Worm (Caenorhabditis elegans) whole organism, mixed stage, embryonic: ENCODE results near the gene idpb-4.
A peak's percentile ranks its signal among the peaks of the same experiment; 100 is the strongest.

Experiments
- M03D4.4 ChIP-seq: sonication (generic microtip); optimal IDR thresholded peaks from 2 replicates; lab custom pipeline; 2017; ENCODE audit warnings: mild to moderate bottlenecking, missing genetic modification characterization, missing compliant biosample characterization
- bed-3 ChIP-seq: fragments of 200-800 bp; sonication (Bioruptor generic); optimal IDR thresholded peaks from 3 replicates; lab custom pipeline; 2018; ENCODE audit warnings: mild to moderate bottlenecking, missing genetic modification characterization, moderate library complexity, missing compliant biosample characterization
- blmp-1 ChIP-seq: fragments of 150-350 bp; optimal IDR thresholded peaks from 2 replicates; lab custom pipeline; 2014; ENCODE audit warnings: missing biosample characterization, missing genetic modification characterization
- ceh-39 ChIP-seq: fragments of 150-350 bp; optimal IDR thresholded peaks from 2 replicates; lab custom pipeline; 2014; ENCODE audit warnings: missing biosample characterization, missing genetic modification characterization
- ceh-43 ChIP-seq: fragments of 200-800 bp; sonication (Bioruptor generic); optimal IDR thresholded peaks from 2 replicates; lab custom pipeline; 2018; ENCODE audit warnings: mild to moderate bottlenecking, missing genetic modification characterization, moderate library complexity, missing compliant biosample characterization
- ceh-83 ChIP-seq: fragments of 200-800 bp; sonication (Bioruptor generic); optimal IDR thresholded peaks from 2 replicates; lab custom pipeline; 2018; ENCODE audit warnings: mild to moderate bottlenecking, missing genetic modification characterization, missing compliant biosample characterization
- ces-1 ChIP-seq: fragments of 150-350 bp; optimal IDR thresholded peaks from 2 replicates; lab custom pipeline; 2014; ENCODE audit warnings: missing biosample characterization, missing genetic modification reagents, missing genetic modification characterization
- cnd-1 ChIP-seq: fragments of 200-800 bp; sonication (Bioruptor generic); optimal IDR thresholded peaks from 2 replicates; lab custom pipeline; 2018; ENCODE audit warnings: mild to moderate bottlenecking, missing genetic modification characterization, missing compliant biosample characterization
- drap-1 ChIP-seq: fragments of 200-800 bp; sonication (Bioruptor generic); optimal IDR thresholded peaks from 3 replicates; lab custom pipeline; 2018; ENCODE audit warnings: mild to moderate bottlenecking, missing genetic modification characterization, missing compliant biosample characterization
- elt-1 ChIP-seq: sonication (generic microtip); optimal IDR thresholded peaks from 2 replicates; lab custom pipeline; 2017; ENCODE audit warnings: missing genetic modification characterization, mild to moderate bottlenecking, missing compliant biosample characterization, antibody characterized with exemption, moderate library complexity, borderline replicate concordance; ENCODE audit not compliant: insufficient read depth
- elt-3 ChIP-seq: fragments of 150-350 bp; optimal IDR thresholded peaks from 2 replicates; lab custom pipeline; 2014; ENCODE audit warnings: missing biosample characterization, missing genetic modification characterization
- flh-1 ChIP-seq: fragments of 200-800 bp; sonication (Bioruptor generic); optimal IDR thresholded peaks from 2 replicates; lab custom pipeline; 2018; ENCODE audit warnings: mild to moderate bottlenecking, missing genetic modification characterization, moderate library complexity, missing compliant biosample characterization
- ham-2 ChIP-seq: fragments of 200-800 bp; sonication (Bioruptor generic); optimal IDR thresholded peaks from 2 replicates; lab custom pipeline; 2018; ENCODE audit warnings: mild to moderate bottlenecking, missing genetic modification characterization, missing compliant biosample characterization
- hlh-1 ChIP-seq: fragments of 150-350 bp; optimal IDR thresholded peaks from 2 replicates; lab custom pipeline; 2014; ENCODE audit warnings: missing biosample characterization, missing genetic modification reagents, missing genetic modification characterization
- lin-13 ChIP-seq: fragments of 150-350 bp; optimal IDR thresholded peaks from 2 replicates; lab custom pipeline; 2014; ENCODE audit warnings: missing biosample characterization, missing genetic modification characterization
- lin-32 ChIP-seq: fragments of 200-800 bp; sonication (Bioruptor generic); optimal IDR thresholded peaks from 2 replicates; lab custom pipeline; 2018; ENCODE audit warnings: mild to moderate bottlenecking, missing genetic modification characterization, missing compliant biosample characterization
- lsy-2 ChIP-seq: fragments of 150-350 bp; optimal IDR thresholded peaks from 2 replicates; lab custom pipeline; 2014; ENCODE audit warnings: missing biosample characterization, missing genetic modification characterization
- mab-5 ChIP-seq: fragments of 150-350 bp; optimal IDR thresholded peaks from 2 replicates; lab custom pipeline; 2014; ENCODE audit warnings: missing biosample characterization, missing genetic modification characterization
- mep-1 ChIP-seq: fragments of 150-350 bp; optimal IDR thresholded peaks from 2 replicates; lab custom pipeline; 2017; ENCODE audit warnings: missing biosample characterization, missing genetic modification reagents, missing genetic modification characterization, inconsistent platforms
- mls-2 ChIP-seq: sonication (generic microtip); optimal IDR thresholded peaks from 2 replicates; lab custom pipeline; 2016; ENCODE audit warnings: mild to moderate bottlenecking, missing genetic modification characterization, moderate library complexity, missing compliant biosample characterization
- nhr-12 ChIP-seq: fragments of 150-350 bp; optimal IDR thresholded peaks from 2 replicates; lab custom pipeline; 2014; ENCODE audit warnings: missing biosample characterization, missing genetic modification characterization
- nhr-2 ChIP-seq: fragments of 150-350 bp; optimal IDR thresholded peaks from 2 replicates; lab custom pipeline; 2014; ENCODE audit warnings: missing biosample characterization, missing genetic modification characterization
- nhr-237 ChIP-seq: fragments of 150-350 bp; optimal IDR thresholded peaks from 2 replicates; lab custom pipeline; 2014; ENCODE audit warnings: missing biosample characterization, missing genetic modification characterization
- nhr-28 ChIP-seq: fragments of 150-350 bp; optimal IDR thresholded peaks from 2 replicates; lab custom pipeline; 2014; ENCODE audit warnings: missing biosample characterization, missing genetic modification characterization
- nhr-76 ChIP-seq: sonication (generic microtip); optimal IDR thresholded peaks from 2 replicates; lab custom pipeline; 2017; ENCODE audit warnings: missing biosample characterization, missing genetic modification characterization
- pha-4 ChIP-seq: fragments of 150-350 bp; optimal IDR thresholded peaks from 2 replicates; lab custom pipeline; 2018; ENCODE audit warnings: missing biosample characterization, missing genetic modification reagents, missing genetic modification characterization
- sem-2 ChIP-seq: fragments of 200-800 bp; sonication (Bioruptor generic); optimal IDR thresholded peaks from 2 replicates; lab custom pipeline; 2018; ENCODE audit warnings: mild to moderate bottlenecking, missing genetic modification characterization, missing compliant biosample characterization
- snpc-4 ChIP-seq: fragments of 150-350 bp; optimal IDR thresholded peaks from 2 replicates; lab custom pipeline; 2014; ENCODE audit warnings: missing biosample characterization, missing genetic modification characterization
- sptf-1 ChIP-seq: sonication (generic microtip); optimal IDR thresholded peaks from 2 replicates; lab custom pipeline; 2017; ENCODE audit warnings: mild to moderate bottlenecking, missing genetic modification characterization, moderate library complexity, missing compliant biosample characterization
- tbx-8 ChIP-seq: fragments of 200-800 bp; sonication (Bioruptor generic); optimal IDR thresholded peaks from 2 replicates; lab custom pipeline; 2018; ENCODE audit warnings: mild to moderate bottlenecking, missing genetic modification characterization, moderate library complexity, missing compliant biosample characterization
- unc-120 ChIP-seq: sonication (generic microtip); optimal IDR thresholded peaks from 2 replicates; lab custom pipeline; 2017; ENCODE audit warnings: missing genetic modification characterization, missing compliant biosample characterization; ENCODE audit not compliant: poor library complexity, severe bottlenecking
- unc-39 ChIP-seq: fragments of 150-350 bp; optimal IDR thresholded peaks from 2 replicates; lab custom pipeline; 2014; ENCODE audit warnings: missing biosample characterization, missing genetic modification characterization
- unc-62 ChIP-seq: fragments of 150-350 bp; optimal IDR thresholded peaks from 2 replicates; lab custom pipeline; 2014; ENCODE audit warnings: missing biosample characterization, missing genetic modification reagents, missing genetic modification characterization
- zip-8 ChIP-seq: fragments of 150-350 bp; optimal IDR thresholded peaks from 2 replicates; lab custom pipeline; 2014; ENCODE audit warnings: missing biosample characterization, missing genetic modification characterization
- ztf-11 ChIP-seq: fragments of 150-350 bp; optimal IDR thresholded peaks from 2 replicates; lab custom pipeline; 2014; ENCODE audit warnings: missing biosample characterization, missing genetic modification characterization

The idpb-4 gene

ce11 chrII:8747939-8748352 lies 10.6 kb upstream of the idpb-4 start:
- peak; percentile 7 for TF ChIP-seq nhr-2 (tag; lab: Kevin White, UChicago)
- TF ChIP-seq ceh-43, result peak; percentile 29
- TF ChIP-seq ces-1 (GFP tag; lab: Kevin White, UChicago), result peak; percentile 30
- peak; percentile 8 for TF ChIP-seq mep-1 (tag; lab: Kevin White, UChicago)
- no peak for TF ChIP-seq elt-1 (tag; lab: Kevin White, UChicago)
- no peak for TF ChIP-seq lsy-2 (tag; lab: Kevin White, UChicago)
- TF ChIP-seq unc-62, result peak; percentile 65
- no peak for TF ChIP-seq bed-3 (GFP tag; lab: Kevin White, UChicago)
- TF ChIP-seq M03D4.4, result peak; percentile 40
- TF ChIP-seq nhr-28, result no peak
- peak; percentile 32 for TF ChIP-seq mab-5 (tag; lab: Kevin White, UChicago)
- no peak for TF ChIP-seq nhr-76 (tag; lab: Kevin White, UChicago)
- TF ChIP-seq nhr-12, result no peak
- TF ChIP-seq ceh-39 (tag; lab: Kevin White, UChicago), result no peak
- TF ChIP-seq zip-8 (tag; lab: Kevin White, UChicago), result no peak
- TF ChIP-seq hlh-1 (tag; lab: Kevin White, UChicago), result no peak
- TF ChIP-seq ztf-11 (tag; lab: Kevin White, UChicago), result no peak
- no peak for TF ChIP-seq nhr-237 (tag; lab: Kevin White, UChicago)
- no peak for TF ChIP-seq elt-3 (tag; lab: Kevin White, UChicago)
- TF ChIP-seq unc-120, result peak; percentile 24
- peak; percentile 68 for TF ChIP-seq mls-2 (tag; lab: Kevin White, UChicago)
- no peak for TF ChIP-seq ham-2 (GFP tag; lab: Kevin White, UChicago)
- TF ChIP-seq pha-4 (tag; lab: Kevin White, UChicago), result peak; percentile 69
- TF ChIP-seq blmp-1 (tag; lab: Kevin White, UChicago), result no peak
- no peak for TF ChIP-seq lin-13 (tag; lab: Kevin White, UChicago)
- TF ChIP-seq lin-32 (GFP tag; lab: Kevin White, UChicago), result no peak
- TF ChIP-seq snpc-4, result no peak
- TF ChIP-seq ceh-83, result no peak
- TF ChIP-seq flh-1 (GFP tag; lab: Kevin White, UChicago), result no peak
- no peak for TF ChIP-seq sptf-1 (tag; lab: Kevin White, UChicago)
- peak; percentile 63 for TF ChIP-seq cnd-1 (tag; lab: Kevin White, UChicago)
- TF ChIP-seq unc-39 (tag; lab: Kevin White, UChicago), result no peak
- peak; percentile 55 for TF ChIP-seq drap-1 (GFP tag; lab: Kevin White, UChicago)
- no peak for TF ChIP-seq sem-2 (GFP tag; lab: Kevin White, UChicago)
- TF ChIP-seq tbx-8 (GFP tag; lab: Kevin White, UChicago), result no peak

- TF ChIP-seq elt-3 (tag; lab: Kevin White, UChicago) (no peak), sptf-1 (tag; lab: Kevin White, UChicago) (no peak), ceh-39 (tag; lab: Kevin White, UChicago) (no peak), nhr-12 (no peak), tbx-8 (GFP tag; lab: Kevin White, UChicago) (no peak), mab-5 (tag; lab: Kevin White, UChicago) (no peak), ham-2 (GFP tag; lab: Kevin White, UChicago) (no peak), ceh-43 (no peak), unc-39 (tag; lab: Kevin White, UChicago) (no peak), unc-62 (peak; percentile 78), hlh-1 (tag; lab: Kevin White, UChicago) (peak; percentile 41), ces-1 (GFP tag; lab: Kevin White, UChicago) (no peak), unc-120 (peak; percentile 1), nhr-76 (tag; lab: Kevin White, UChicago) (no peak), elt-1 (tag; lab: Kevin White, UChicago) (no peak), pha-4 (tag; lab: Kevin White, UChicago) (no peak), sem-2 (GFP tag; lab: Kevin White, UChicago) (no peak), M03D4.4 (no peak), flh-1 (GFP tag; lab: Kevin White, UChicago) (no peak), lin-32 (GFP tag; lab: Kevin White, UChicago) (no peak), nhr-237 (tag; lab: Kevin White, UChicago) (no peak), mls-2 (tag; lab: Kevin White, UChicago) (no peak), nhr-28 (no peak), cnd-1 (tag; lab: Kevin White, UChicago) (peak; percentile 59), bed-3 (GFP tag; lab: Kevin White, UChicago) (no peak), lin-13 (tag; lab: Kevin White, UChicago) (no peak), nhr-2 (tag; lab: Kevin White, UChicago) (peak; percentile 86), blmp-1 (tag; lab: Kevin White, UChicago) (no peak), ceh-83 (no peak), lsy-2 (tag; lab: Kevin White, UChicago) (no peak), drap-1 (GFP tag; lab: Kevin White, UChicago) (no peak), ztf-11 (tag; lab: Kevin White, UChicago) (no peak), snpc-4 (no peak), mep-1 (tag; lab: Kevin White, UChicago) (no peak), zip-8 (tag; lab: Kevin White, UChicago) (no peak)
Observed at ce11 chrII:8747246-8747938, 10.0 kb upstream of the idpb-4 start.
